Worm (Caenorhabditis elegans) whole organism, mixed stage, embryonic: ENCODE results near the gene B0244.6.

Experiments used
- M03D4.4 ChIP-seq: sonication (generic microtip); optimal IDR thresholded peaks from 2 replicates; lab custom pipeline; 2017; ENCODE audit warnings: mild to moderate bottlenecking, missing genetic modification characterization, missing compliant biosample characterization
- bed-3 ChIP-seq: fragments of 200-800 bp; sonication (Bioruptor generic); optimal IDR thresholded peaks from 3 replicates; lab custom pipeline; 2018; ENCODE audit warnings: mild to moderate bottlenecking, missing genetic modification characterization, moderate library complexity, missing compliant biosample characterization
- blmp-1 ChIP-seq: fragments of 150-350 bp; optimal IDR thresholded peaks from 2 replicates; lab custom pipeline; 2014; ENCODE audit warnings: missing biosample characterization, missing genetic modification characterization
- ceh-39 ChIP-seq: fragments of 150-350 bp; optimal IDR thresholded peaks from 2 replicates; lab custom pipeline; 2014; ENCODE audit warnings: missing biosample characterization, missing genetic modification characterization
- ceh-43 ChIP-seq: fragments of 200-800 bp; sonication (Bioruptor generic); optimal IDR thresholded peaks from 2 replicates; lab custom pipeline; 2018; ENCODE audit warnings: mild to moderate bottlenecking, missing genetic modification characterization, moderate library complexity, missing compliant biosample characterization
- ceh-83 ChIP-seq: fragments of 200-800 bp; sonication (Bioruptor generic); optimal IDR thresholded peaks from 2 replicates; lab custom pipeline; 2018; ENCODE audit warnings: mild to moderate bottlenecking, missing genetic modification characterization, missing compliant biosample characterization
- ces-1 ChIP-seq: fragments of 150-350 bp; optimal IDR thresholded peaks from 2 replicates; lab custom pipeline; 2014; ENCODE audit warnings: missing biosample characterization, missing genetic modification reagents, missing genetic modification characterization
- cnd-1 ChIP-seq: fragments of 200-800 bp; sonication (Bioruptor generic); optimal IDR thresholded peaks from 2 replicates; lab custom pipeline; 2018; ENCODE audit warnings: mild to moderate bottlenecking, missing genetic modification characterization, missing compliant biosample characterization
- drap-1 ChIP-seq: fragments of 200-800 bp; sonication (Bioruptor generic); optimal IDR thresholded peaks from 3 replicates; lab custom pipeline; 2018; ENCODE audit warnings: mild to moderate bottlenecking, missing genetic modification characterization, missing compliant biosample characterization
- elt-1 ChIP-seq: sonication (generic microtip); optimal IDR thresholded peaks from 2 replicates; lab custom pipeline; 2017; ENCODE audit warnings: missing genetic modification characterization, mild to moderate bottlenecking, missing compliant biosample characterization, antibody characterized with exemption, moderate library complexity, borderline replicate concordance; ENCODE audit not compliant: insufficient read depth
- elt-3 ChIP-seq: fragments of 150-350 bp; optimal IDR thresholded peaks from 2 replicates; lab custom pipeline; 2014; ENCODE audit warnings: missing biosample characterization, missing genetic modification characterization
- flh-1 ChIP-seq: fragments of 200-800 bp; sonication (Bioruptor generic); optimal IDR thresholded peaks from 2 replicates; lab custom pipeline; 2018; ENCODE audit warnings: mild to moderate bottlenecking, missing genetic modification characterization, moderate library complexity, missing compliant biosample characterization
- ham-2 ChIP-seq: fragments of 200-800 bp; sonication (Bioruptor generic); optimal IDR thresholded peaks from 2 replicates; lab custom pipeline; 2018; ENCODE audit warnings: mild to moderate bottlenecking, missing genetic modification characterization, missing compliant biosample characterization
- hlh-1 ChIP-seq: fragments of 150-350 bp; optimal IDR thresholded peaks from 2 replicates; lab custom pipeline; 2014; ENCODE audit warnings: missing biosample characterization, missing genetic modification reagents, missing genetic modification characterization
- lin-13 ChIP-seq: fragments of 150-350 bp; optimal IDR thresholded peaks from 2 replicates; lab custom pipeline; 2014; ENCODE audit warnings: missing biosample characterization, missing genetic modification characterization
- lin-32 ChIP-seq: fragments of 200-800 bp; sonication (Bioruptor generic); optimal IDR thresholded peaks from 2 replicates; lab custom pipeline; 2018; ENCODE audit warnings: mild to moderate bottlenecking, missing genetic modification characterization, missing compliant biosample characterization
- lsy-2 ChIP-seq: fragments of 150-350 bp; optimal IDR thresholded peaks from 2 replicates; lab custom pipeline; 2014; ENCODE audit warnings: missing biosample characterization, missing genetic modification characterization
- mab-5 ChIP-seq: fragments of 150-350 bp; optimal IDR thresholded peaks from 2 replicates; lab custom pipeline; 2014; ENCODE audit warnings: missing biosample characterization, missing genetic modification characterization
- mep-1 ChIP-seq: fragments of 150-350 bp; optimal IDR thresholded peaks from 2 replicates; lab custom pipeline; 2017; ENCODE audit warnings: missing biosample characterization, missing genetic modification reagents, missing genetic modification characterization, inconsistent platforms
- mls-2 ChIP-seq: sonication (generic microtip); optimal IDR thresholded peaks from 2 replicates; lab custom pipeline; 2016; ENCODE audit warnings: mild to moderate bottlenecking, missing genetic modification characterization, moderate library complexity, missing compliant biosample characterization
- nhr-12 ChIP-seq: fragments of 150-350 bp; optimal IDR thresholded peaks from 2 replicates; lab custom pipeline; 2014; ENCODE audit warnings: missing biosample characterization, missing genetic modification characterization
- nhr-2 ChIP-seq: fragments of 150-350 bp; optimal IDR thresholded peaks from 2 replicates; lab custom pipeline; 2014; ENCODE audit warnings: missing biosample characterization, missing genetic modification characterization
- nhr-237 ChIP-seq: fragments of 150-350 bp; optimal IDR thresholded peaks from 2 replicates; lab custom pipeline; 2014; ENCODE audit warnings: missing biosample characterization, missing genetic modification characterization
- nhr-28 ChIP-seq: fragments of 150-350 bp; optimal IDR thresholded peaks from 2 replicates; lab custom pipeline; 2014; ENCODE audit warnings: missing biosample characterization, missing genetic modification characterization
- nhr-76 ChIP-seq: sonication (generic microtip); optimal IDR thresholded peaks from 2 replicates; lab custom pipeline; 2017; ENCODE audit warnings: missing biosample characterization, missing genetic modification characterization
- pha-4 ChIP-seq: fragments of 150-350 bp; optimal IDR thresholded peaks from 2 replicates; lab custom pipeline; 2018; ENCODE audit warnings: missing biosample characterization, missing genetic modification reagents, missing genetic modification characterization
- sem-2 ChIP-seq: fragments of 200-800 bp; sonication (Bioruptor generic); optimal IDR thresholded peaks from 2 replicates; lab custom pipeline; 2018; ENCODE audit warnings: mild to moderate bottlenecking, missing genetic modification characterization, missing compliant biosample characterization
- snpc-4 ChIP-seq: fragments of 150-350 bp; optimal IDR thresholded peaks from 2 replicates; lab custom pipeline; 2014; ENCODE audit warnings: missing biosample characterization, missing genetic modification characterization
- sptf-1 ChIP-seq: sonication (generic microtip); optimal IDR thresholded peaks from 2 replicates; lab custom pipeline; 2017; ENCODE audit warnings: mild to moderate bottlenecking, missing genetic modification characterization, moderate library complexity, missing compliant biosample characterization
- tbx-8 ChIP-seq: fragments of 200-800 bp; sonication (Bioruptor generic); optimal IDR thresholded peaks from 2 replicates; lab custom pipeline; 2018; ENCODE audit warnings: mild to moderate bottlenecking, missing genetic modification characterization, moderate library complexity, missing compliant biosample characterization
- unc-120 ChIP-seq: sonication (generic microtip); optimal IDR thresholded peaks from 2 replicates; lab custom pipeline; 2017; ENCODE audit warnings: missing genetic modification characterization, missing compliant biosample characterization; ENCODE audit not compliant: poor library complexity, severe bottlenecking
- unc-39 ChIP-seq: fragments of 150-350 bp; optimal IDR thresholded peaks from 2 replicates; lab custom pipeline; 2014; ENCODE audit warnings: missing biosample characterization, missing genetic modification characterization
- unc-62 ChIP-seq: fragments of 150-350 bp; optimal IDR thresholded peaks from 2 replicates; lab custom pipeline; 2014; ENCODE audit warnings: missing biosample characterization, missing genetic modification reagents, missing genetic modification characterization
- zip-8 ChIP-seq: fragments of 150-350 bp; optimal IDR thresholded peaks from 2 replicates; lab custom pipeline; 2014; ENCODE audit warnings: missing biosample characterization, missing genetic modification characterization
- ztf-11 ChIP-seq: fragments of 150-350 bp; optimal IDR thresholded peaks from 2 replicates; lab custom pipeline; 2014; ENCODE audit warnings: missing biosample characterization, missing genetic modification characterization

B0244.6 gene

ce11 chrIII:5782080-5782479 is 44.3 kb downstream of the B0244.6 start:
- TF ChIP-seq snpc-4 (tag; lab: Kevin White, UChicago) (no peak), flh-1 (GFP tag; lab: Kevin White, UChicago) (no peak), M03D4.4 (tag; lab: Kevin White, UChicago) (no peak)

- TF ChIP-seq ceh-43 (GFP tag; lab: Kevin White, UChicago) = no peak
- TF ChIP-seq unc-120 (tag; lab: Kevin White, UChicago) = peak; percentile 99
- TF ChIP-seq ceh-83 (GFP tag; lab: Kevin White, UChicago) = no peak
- TF ChIP-seq blmp-1 = no peak
- TF ChIP-seq elt-1 (tag; lab: Kevin White, UChicago) = no peak
- no peak for TF ChIP-seq flh-1 (GFP tag; lab: Kevin White, UChicago)
- no peak for TF ChIP-seq M03D4.4 (tag; lab: Kevin White, UChicago)
- no peak for TF ChIP-seq nhr-76 (tag; lab: Kevin White, UChicago)
- TF ChIP-seq bed-3 (GFP tag; lab: Kevin White, UChicago) = no peak
- TF ChIP-seq mep-1 (tag; lab: Kevin White, UChicago) = peak; percentile 17
- TF ChIP-seq nhr-12 (tag; lab: Kevin White, UChicago) = no peak
- TF ChIP-seq lin-13 (tag; lab: Kevin White, UChicago) = peak; percentile 53
- no peak for TF ChIP-seq snpc-4 (tag; lab: Kevin White, UChicago)
- TF ChIP-seq nhr-237 = peak; percentile 32
- no peak for TF ChIP-seq sptf-1
- no peak for TF ChIP-seq drap-1 (GFP tag; lab: Kevin White, UChicago)
- TF ChIP-seq mls-2 (tag; lab: Kevin White, UChicago) = no peak
- TF ChIP-seq ces-1 (GFP tag; lab: Kevin White, UChicago) = peak; percentile 54
- TF ChIP-seq ztf-11 (tag; lab: Kevin White, UChicago) = no peak
- TF ChIP-seq elt-3 = no peak
- TF ChIP-seq zip-8 (tag; lab: Kevin White, UChicago) = no peak
- TF ChIP-seq cnd-1 (tag; lab: Kevin White, UChicago) = no peak
- TF ChIP-seq hlh-1 (tag; lab: Kevin White, UChicago) = no peak
- TF ChIP-seq sem-2 (GFP tag; lab: Kevin White, UChicago) = no peak
- TF ChIP-seq tbx-8 (GFP tag; lab: Kevin White, UChicago) = no peak
- TF ChIP-seq mab-5 (tag; lab: Kevin White, UChicago) = no peak
- TF ChIP-seq pha-4 (tag; lab: Kevin White, UChicago) = peak; percentile 47
- TF ChIP-seq unc-62 = no peak
- no peak for TF ChIP-seq unc-39 (tag; lab: Kevin White, UChicago)
- no peak for TF ChIP-seq ham-2
- TF ChIP-seq ceh-39 (tag; lab: Kevin White, UChicago) = no peak
- no peak for TF ChIP-seq lin-32 (GFP tag; lab: Kevin White, UChicago)
- TF ChIP-seq lsy-2 (tag; lab: Kevin White, UChicago) = peak; percentile 38
- no peak for TF ChIP-seq nhr-2 (tag; lab: Kevin White, UChicago)
- no peak for TF ChIP-seq nhr-28
These were observed 47.6 kb downstream of the B0244.6 start, which contains the start of gene Y37B11A.3 for ce11 chrIII:5785273-5785929. Gene Y37B11A.3, minus strand, starts transcription at chrIII:5785323.

DNA sequence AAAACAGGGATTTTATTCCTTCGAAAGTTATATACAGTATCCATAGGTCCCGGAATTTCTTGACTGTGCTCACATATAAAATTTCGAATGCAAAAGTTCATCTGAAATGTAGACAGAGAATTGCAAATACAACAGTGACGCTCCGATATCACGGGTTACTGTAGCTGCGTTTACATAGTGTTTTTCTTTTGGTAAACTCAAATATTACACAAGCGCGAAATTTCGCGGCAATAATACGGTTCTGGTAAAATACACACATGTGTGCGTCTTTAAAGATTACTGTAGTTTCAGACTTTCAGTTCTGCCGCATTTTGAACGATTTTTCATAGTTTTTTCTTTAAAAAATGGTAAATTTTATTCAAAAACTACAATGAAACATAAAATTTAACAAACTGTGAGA is 52.7 kb downstream of the B0244.6 start, which contains the start of gene rev-3:
Gene rev-3 (minus strand): TSS at position 101 of the 400 bp plus-strand sequence.
- TF ChIP-seq bed-3 (GFP tag; lab: Kevin White, UChicago) (no peak), flh-1 (GFP tag; lab: Kevin White, UChicago) (no peak), blmp-1 (no peak), ceh-43 (GFP tag; lab: Kevin White, UChicago) (no peak)
